Fruit fly (Drosophila melanogaster) whole organism, pupa: ENCODE measurements around the gene CG15263.

Experiments
- CG10348 ChIP-seq: fragments of 200-800 bp; sonication (Bioruptor generic); IDR thresholded peaks from 2 replicates; pipeline ENCODE4 v1.3.6; 2022; ENCODE audit warnings: missing biosample characterization, missing genetic modification characterization
- CG12605 ChIP-seq: fragments of 200-800 bp; sonication (Bioruptor generic); IDR thresholded peaks from 2 replicates; pipeline ENCODE4 v1.3.6; 2022; ENCODE audit warnings: missing biosample characterization, missing genetic modification characterization
- CG13204 ChIP-seq: fragments of 200-800 bp; sonication (Bioruptor generic); optimal IDR thresholded peaks from 2 replicates; lab custom pipeline; 2018; ENCODE audit warnings: missing biosample characterization, mild to moderate bottlenecking, missing genetic modification characterization, moderate library complexity
- CG14655 ChIP-seq: fragments of 200-800 bp; sonication (Bioruptor generic); optimal IDR thresholded peaks from 3 replicates; lab custom pipeline; 2017; ENCODE audit warnings: mild to moderate bottlenecking, missing biosample characterization, missing genetic modification reagents, missing genetic modification characterization
- CG15710 ChIP-seq: fragments of 200-800 bp; sonication (Bioruptor generic); optimal IDR thresholded peaks from 2 replicates; lab custom pipeline; 2018; ENCODE audit warnings: missing biosample characterization, mild to moderate bottlenecking, missing genetic modification characterization, moderate library complexity
- CG17806 ChIP-seq: fragments of 200-800 bp; sonication (Bioruptor generic); optimal IDR thresholded peaks from 2 replicates; lab custom pipeline; 2018; ENCODE audit warnings: missing biosample characterization, mild to moderate bottlenecking, missing genetic modification characterization, moderate library complexity
- CG32121 ChIP-seq: fragments of 200-800 bp; sonication (Bioruptor generic); IDR thresholded peaks from 2 replicates; pipeline ENCODE4 v1.3.6; 2022; ENCODE audit warnings: missing biosample characterization, missing genetic modification characterization
- CG34367 ChIP-seq: fragments of 200-800 bp; sonication (Bioruptor generic); optimal IDR thresholded peaks from 2 replicates; lab custom pipeline; 2018; ENCODE audit warnings: missing biosample characterization, mild to moderate bottlenecking, missing genetic modification characterization
- CG4496 ChIP-seq: fragments of 200-800 bp; sonication (Bioruptor generic); IDR thresholded peaks from 3 replicates; pipeline ENCODE4 v1.3.6; 2022; ENCODE audit warnings: missing biosample characterization, missing genetic modification characterization
- CG8159 ChIP-seq: fragments of 200-800 bp; sonication (Bioruptor generic); optimal IDR thresholded peaks from 3 replicates; lab custom pipeline; 2018; ENCODE audit warnings: missing biosample characterization, mild to moderate bottlenecking, missing genetic modification characterization, moderate library complexity
- CG8301 ChIP-seq: fragments of 200-800 bp; sonication (Bioruptor generic); optimal IDR thresholded peaks from 2 replicates; lab custom pipeline; 2018; ENCODE audit warnings: missing biosample characterization, mild to moderate bottlenecking, missing genetic modification characterization
- CG9948 ChIP-seq: fragments of 200-800 bp; sonication (Bioruptor generic); optimal IDR thresholded peaks from 2 replicates; lab custom pipeline; 2018; ENCODE audit warnings: missing biosample characterization, mild to moderate bottlenecking, missing genetic modification characterization, moderate library complexity
- D1 ChIP-seq: fragments of 200-800 bp; sonication (Bioruptor generic); optimal IDR thresholded peaks from 2 replicates; lab custom pipeline; 2018; ENCODE audit warnings: missing biosample characterization, mild to moderate bottlenecking, missing genetic modification characterization, moderate library complexity
- EcR ChIP-seq: fragments of 200-800 bp; sonication (Bioruptor generic); optimal IDR thresholded peaks from 3 replicates; lab custom pipeline; 2019; ENCODE audit warnings: missing biosample characterization, missing genetic modification characterization, mild to moderate bottlenecking, moderate library complexity, missing genetic modification reagents
- Ets98B ChIP-seq: fragments of 200-800 bp; sonication (Bioruptor generic); IDR thresholded peaks from 2 replicates; pipeline ENCODE4 v1.3.6; 2022; ENCODE audit warnings: missing biosample characterization, missing genetic modification characterization
- Pif1A ChIP-seq: fragments of 200-800 bp; sonication (Bioruptor generic); optimal IDR thresholded peaks from 3 replicates; lab custom pipeline; 2016; ENCODE audit warnings: missing biosample characterization, missing genetic modification characterization
- Pif1B ChIP-seq: fragments of 200-800 bp; sonication (Bioruptor generic); optimal IDR thresholded peaks from 3 replicates; lab custom pipeline; 2016; ENCODE audit warnings: missing biosample characterization, missing genetic modification characterization
- Snoo ChIP-seq: fragments of 200-800 bp; sonication (Bioruptor generic); optimal IDR thresholded peaks from 3 replicates; lab custom pipeline; 2017; ENCODE audit warnings: missing biosample characterization, mild to moderate bottlenecking, missing genetic modification characterization, inconsistent platforms
- fd96Ca ChIP-seq: fragments of 200-800 bp; sonication (Bioruptor generic); IDR thresholded peaks from 3 replicates; pipeline ENCODE4 v1.3.6; 2022; ENCODE audit warnings: missing biosample characterization, missing genetic modification characterization
- gl ChIP-seq: fragments of 200-800 bp; sonication (Bioruptor generic); optimal IDR thresholded peaks from 2 replicates; lab custom pipeline; 2018; ENCODE audit warnings: missing biosample characterization, mild to moderate bottlenecking, missing genetic modification characterization
- rn ChIP-seq: fragments of 200-800 bp; sonication (Bioruptor generic); IDR thresholded peaks from 2 replicates; pipeline ENCODE4 v1.3.6; 2022; ENCODE audit warnings: missing biosample characterization, missing genetic modification characterization

CG15263 gene

dm6 chr2L:15323196-15323595, 38.4 kb downstream of the CG15263 start:
- TF ChIP-seq Pif1A (GFP tag; lab: Kevin White, UChicago) = no peak
- no peak for TF ChIP-seq CG34367 (tag; lab: Kevin White, UChicago)
- no peak for TF ChIP-seq D1
- TF ChIP-seq gl (tag; lab: Kevin White, UChicago) = no peak
- no peak for TF ChIP-seq CG10348 (GFP tag; lab: Robert Waterston, UW)
- TF ChIP-seq CG8301 (tag; lab: Kevin White, UChicago) = no peak
- no peak for TF ChIP-seq EcR
- TF ChIP-seq CG14655 (GFP tag; lab: Kevin White, UChicago) = no peak
- no peak for TF ChIP-seq fd96Ca (GFP tag; lab: Robert Waterston, UW)
- TF ChIP-seq Snoo (tag; lab: Kevin White, UChicago) = no peak
- no peak for TF ChIP-seq Pif1B
- TF ChIP-seq CG12605 (GFP tag; lab: Robert Waterston, UW) = no peak
- no peak for TF ChIP-seq CG9948 (tag; lab: Kevin White, UChicago)
- TF ChIP-seq CG4496 (GFP tag; lab: Robert Waterston, UW) = no peak
- no peak for TF ChIP-seq rn
- TF ChIP-seq Ets98B (GFP tag; lab: Robert Waterston, UW) = no peak
- TF ChIP-seq CG15710 (tag; lab: Kevin White, UChicago) = no peak
- TF ChIP-seq CG32121 (GFP tag; lab: Robert Waterston, UW) = no peak

dm6 chr2L:15324103-15324840, 39.5 kb downstream of the CG15263 start:
- no peak for TF ChIP-seq CG13204
- TF ChIP-seq Pif1A (GFP tag; lab: Kevin White, UChicago) = no peak
- no peak for TF ChIP-seq Ets98B (GFP tag; lab: Robert Waterston, UW)
- TF ChIP-seq Pif1B = no peak
- no peak for TF ChIP-seq CG8159
- TF ChIP-seq EcR = no peak
- TF ChIP-seq CG8301 (tag; lab: Kevin White, UChicago) = no peak
- no peak for TF ChIP-seq CG12605 (GFP tag; lab: Robert Waterston, UW)
- no peak for TF ChIP-seq CG9948 (tag; lab: Kevin White, UChicago)
- no peak for TF ChIP-seq gl (tag; lab: Kevin White, UChicago)
- no peak for TF ChIP-seq CG34367 (tag; lab: Kevin White, UChicago)
- TF ChIP-seq CG4496 (GFP tag; lab: Robert Waterston, UW) = no peak
- no peak for TF ChIP-seq Snoo (tag; lab: Kevin White, UChicago)
- no peak for TF ChIP-seq CG14655 (GFP tag; lab: Kevin White, UChicago)
- no peak for TF ChIP-seq fd96Ca (GFP tag; lab: Robert Waterston, UW)
- no peak for TF ChIP-seq rn
- no peak for TF ChIP-seq CG17806 (tag; lab: Kevin White, UChicago)
- no peak for TF ChIP-seq CG15710 (tag; lab: Kevin White, UChicago)
- TF ChIP-seq CG32121 (GFP tag; lab: Robert Waterston, UW) = no peak
- no peak for TF ChIP-seq D1

- TF ChIP-seq Ets98B (GFP tag; lab: Robert Waterston, UW) (no peak), D1 (no peak), Pif1A (GFP tag; lab: Kevin White, UChicago) (no peak), CG17806 (tag; lab: Kevin White, UChicago) (no peak), CG8301 (tag; lab: Kevin White, UChicago) (no peak), CG9948 (tag; lab: Kevin White, UChicago) (no peak), Pif1B (no peak), CG4496 (GFP tag; lab: Robert Waterston, UW) (no peak), EcR (no peak), fd96Ca (GFP tag; lab: Robert Waterston, UW) (no peak), CG15710 (tag; lab: Kevin White, UChicago) (no peak), gl (tag; lab: Kevin White, UChicago) (no peak), CG13204 (no peak), Snoo (tag; lab: Kevin White, UChicago) (no peak), CG12605 (GFP tag; lab: Robert Waterston, UW) (no peak), CG14655 (GFP tag; lab: Kevin White, UChicago) (no peak), CG32121 (GFP tag; lab: Robert Waterston, UW) (no peak), CG8159 (no peak)
Observed at dm6 chr2L:15325555-15326285, 40.9 kb downstream of the CG15263 start.

- TF ChIP-seq CG9948 (tag; lab: Kevin White, UChicago) (no peak), Ets98B (GFP tag; lab: Robert Waterston, UW) (peak; percentile 55; the same call in 1 of the 2 replicates), rn (0 out of 2 replicates have a peak, but pooled peaks have one; percentile 38), CG8159 (no peak), CG17806 (tag; lab: Kevin White, UChicago) (no peak), CG32121 (GFP tag; lab: Robert Waterston, UW) (peak; percentile 66), fd96Ca (GFP tag; lab: Robert Waterston, UW) (0 out of 3 replicates have a peak, but pooled peaks have one; percentile 41), CG8301 (tag; lab: Kevin White, UChicago) (peak; percentile 10), CG4496 (GFP tag; lab: Robert Waterston, UW) (0 out of 3 replicates have a peak, but pooled peaks have one; percentile 37), CG14655 (GFP tag; lab: Kevin White, UChicago) (no peak)
Observed at dm6 chr2L:15327993-15328392, 43.2 kb downstream of the CG15263 start.

dm6 chr2L:15329382-15329781, 44.6 kb downstream of the CG15263 start:
- TF ChIP-seq CG32121 (GFP tag; lab: Robert Waterston, UW) = no peak
- no peak for TF ChIP-seq CG14655 (GFP tag; lab: Kevin White, UChicago)
- no peak for TF ChIP-seq D1
- no peak for TF ChIP-seq Ets98B (GFP tag; lab: Robert Waterston, UW)
- peak; percentile 6 for TF ChIP-seq CG9948 (tag; lab: Kevin White, UChicago)
- TF ChIP-seq CG8301 (tag; lab: Kevin White, UChicago) = no peak
- no peak for TF ChIP-seq EcR
- no peak for TF ChIP-seq CG12605 (GFP tag; lab: Robert Waterston, UW)
- TF ChIP-seq CG34367 (tag; lab: Kevin White, UChicago) = peak; percentile 18
- TF ChIP-seq fd96Ca (GFP tag; lab: Robert Waterston, UW) = no peak
- no peak for TF ChIP-seq gl (tag; lab: Kevin White, UChicago)
- no peak for TF ChIP-seq Pif1B
- TF ChIP-seq rn = no peak
- no peak for TF ChIP-seq CG10348 (GFP tag; lab: Robert Waterston, UW)
- no peak for TF ChIP-seq Pif1A (GFP tag; lab: Kevin White, UChicago)
- TF ChIP-seq Snoo (tag; lab: Kevin White, UChicago) = peak; percentile 26
- no peak for TF ChIP-seq CG13204
- peak; percentile 46 for TF ChIP-seq CG8159
- TF ChIP-seq CG17806 (tag; lab: Kevin White, UChicago) = peak; percentile 44
- no peak for TF ChIP-seq CG4496 (GFP tag; lab: Robert Waterston, UW)
- peak; percentile 3 for TF ChIP-seq CG15710 (tag; lab: Kevin White, UChicago)
